Fruit fly (Drosophila melanogaster): Measurements from ENCODE around the gene CG32756.

The CG32756 gene

dm6 chrX:5969860-5970665 is 24.6 kb downstream of the CG32756 start (continued):
- TF ChIP-seq Abd-B (GFP tag; optimal IDR thresholded peaks at IDR 0.05) (peak; percentile 12), kay (GFP tag; optimal IDR thresholded peaks at IDR 0.05) (no peak), shn (GFP tag; optimal IDR thresholded peaks at IDR 0.05) (no peak), Antp (GFP tag; optimal IDR thresholded peaks at IDR 0.05) (no peak), NC2α (GFP tag; optimal IDR thresholded peaks at IDR 0.05) (no peak), ato (GFP tag; IDR thresholded peaks at IDR 0.05; ENCODE audit: partially characterized antibody) (no peak), CG16815 (GFP tag; optimal IDR thresholded peaks at IDR 0.05) (peak; percentile 17), sqz (GFP tag; optimal IDR thresholded peaks at IDR 0.05) (peak; percentile 45), pros (GFP tag; optimal IDR thresholded peaks at IDR 0.05) (peak; percentile 9), Dip3 (GFP tag; optimal IDR thresholded peaks at IDR 0.05) (no peak), phol (tag; optimal IDR thresholded peaks at IDR 0.05) (peak; percentile 52), Hr51 (GFP tag; optimal IDR thresholded peaks at IDR 0.05) (peak in 1 of 2 experiments; percentile 59), Kr (GFP tag; optimal IDR thresholded peaks at IDR 0.05) (peak; percentile 26), tin (GFP tag; optimal IDR thresholded peaks at IDR 0.05) (peak; percentile 36), tup (GFP tag; optimal IDR thresholded peaks at IDR 0.05) (no peak), D (optimal IDR thresholded peaks at IDR 0.05) (no peak), D (GFP tag; optimal IDR thresholded peaks at IDR 0.05) (peak; percentile 30), Eip74EF (GFP tag; optimal IDR thresholded peaks at IDR 0.05) (peak in 1 of 2 experiments; percentile 8), Trl (optimal IDR thresholded peaks at IDR 0.05) (no peak), Trl (GFP tag; optimal IDR thresholded peaks at IDR 0.05) (no peak), CG10267 (tag; optimal IDR thresholded peaks at IDR 0.05) (peak; percentile 14), CG2875 (GFP tag; optimal IDR thresholded peaks at IDR 0.05) (no peak), prd (optimal IDR thresholded peaks at IDR 0.05) (no peak), prd (GFP tag; IDR thresholded peaks at IDR 0.05) (peak; percentile 58), oc (tag; optimal IDR thresholded peaks at IDR 0.05) (no peak), fd3F (GFP tag; optimal IDR thresholded peaks at IDR 0.05) (peak; percentile 4), CG8944 (GFP tag; optimal IDR thresholded peaks at IDR 0.05) (no peak), ftz-f1 (GFP tag; optimal IDR thresholded peaks at IDR 0.05) (no peak), Usf (GFP tag; optimal IDR thresholded peaks at IDR 0.05) (no peak), Atf6 (GFP tag; IDR thresholded peaks at IDR 0.05) (no peak), CG3281 (GFP tag; optimal IDR thresholded peaks at IDR 0.05) (peak; percentile 15), CG10654 (GFP tag; optimal IDR thresholded peaks at IDR 0.05) (no peak), vvl (GFP tag; IDR thresholded peaks at IDR 0.05) (peak; percentile 55), CG9727 (GFP tag; optimal IDR thresholded peaks at IDR 0.05) (peak; percentile 61), sna (GFP tag; IDR thresholded peaks at IDR 0.05; ENCODE audit: partially characterized antibody) (no peak), Nf-YB (GFP tag; optimal IDR thresholded peaks at IDR 0.05) (no peak), sr (GFP tag; IDR thresholded peaks at IDR 0.05) (no peak), pfk (GFP tag; optimal IDR thresholded peaks at IDR 0.05) (no peak), CG2889 (GFP tag; IDR thresholded peaks at IDR 0.05) (no peak; the same call in 2 of the 3 replicates), Ptx1 (GFP tag; IDR thresholded peaks at IDR 0.05) (peak; percentile 32), Asciz (GFP tag; optimal IDR thresholded peaks at IDR 0.05) (no peak), cwo (GFP tag; optimal IDR thresholded peaks at IDR 0.05) (peak; percentile 32), Elba2 (GFP tag; optimal IDR thresholded peaks at IDR 0.05) (no peak), abd-A (tag; optimal IDR thresholded peaks at IDR 0.05) (no peak), CG17359 (tag; optimal IDR thresholded peaks at IDR 0.05) (peak; percentile 29), Doc3 (GFP tag; IDR thresholded peaks at IDR 0.05; ENCODE audit: partially characterized antibody) (no peak), CG13424 (tag; optimal IDR thresholded peaks at IDR 0.05) (peak; percentile 60), fru (optimal IDR thresholded peaks at IDR 0.05) (no peak), CG33213 (GFP tag; optimal IDR thresholded peaks at IDR 0.05) (no peak), CG1792 (GFP tag; optimal IDR thresholded peaks at IDR 0.05) (no peak)
